Fruit fly (Drosophila melanogaster): ENCODE data around the gene Vsx2.

dm6 chrX:5553664-5554063 lies 6.3 kb downstream of the Vsx2 start:
- no peak for TF ChIP-seq CG4318 (GFP tag; optimal IDR thresholded peaks at IDR 0.05)
- TF ChIP-seq Eip93F (GFP tag; optimal IDR thresholded peaks at IDR 0.05) = no peak
- no peak for TF ChIP-seq Hr4 (GFP tag; optimal IDR thresholded peaks at IDR 0.05)

Measured in whole organism, prepupa.